Worm (Caenorhabditis elegans) whole organism, young adult: ENCODE results near the gene tbx-9.

Experiments
- ama-1 ChIP-seq, 3 experiments: fragments of 150-350 bp in 1 of 3; sonication (generic microtip) in 2 of 3; optimal IDR thresholded peaks; 2 replicates each; lab custom pipeline; 2014 to 2018; ENCODE audit warnings: missing biosample characterization in 2 of 3, missing genetic modification characterization in 2 of 3, missing genetic modification reagents in 2 of 3
- madf-8 ChIP-seq: fragments of 200-800 bp; sonication (Bioruptor generic); conservative IDR thresholded peaks from 2 replicates; pipeline ENCODE4 v1.3.6; 2022; ENCODE audit warnings: missing genetic modification reagents, missing genetic modification characterization, missing compliant biosample characterization
- mel-28 ChIP-seq: sonication (generic microtip); optimal IDR thresholded peaks from 2 replicates; lab custom pipeline; 2016; ENCODE audit warnings: borderline replicate concordance, mild to moderate bottlenecking, missing genetic modification characterization, missing compliant biosample characterization
- pha-4 ChIP-seq: fragments of 150-350 bp; sonication (generic microtip); optimal IDR thresholded peaks from 2 replicates; lab custom pipeline; 2014; ENCODE audit warnings: missing biosample characterization, missing genetic modification reagents, missing genetic modification characterization

DNA sequence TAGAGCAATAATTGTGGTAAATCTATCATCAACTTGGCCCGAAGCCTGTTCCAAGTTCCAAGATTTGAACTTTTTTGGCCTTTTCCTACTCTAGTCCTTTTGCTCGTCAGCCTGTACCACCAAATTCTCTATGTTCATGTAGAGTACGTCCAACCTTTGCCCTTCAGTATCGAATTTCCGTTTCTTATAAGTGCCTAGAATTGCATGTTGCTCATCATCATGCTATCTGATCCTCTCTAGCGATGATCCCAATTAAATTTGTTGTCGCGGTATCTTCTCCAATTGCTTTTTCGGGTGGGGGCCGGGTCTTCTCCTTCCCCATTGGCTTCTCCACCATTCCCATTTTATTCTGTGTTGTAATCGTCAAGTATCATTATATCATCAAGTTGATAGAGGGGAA lies 47.7 kb downstream of the tbx-9 start:
- TF ChIP-seq ama-1 (optimal IDR thresholded peaks at IDR 0.05; lab: Kevin White, UChicago) (no peak), ama-1 (GFP tag; optimal IDR thresholded peaks at IDR 0.05; lab: Kevin White, UChicago) (no peak), mel-28 (tag; lab: Kevin White, UChicago) (no peak), pha-4 (tag; lab: Kevin White, UChicago) (no peak), madf-8 (GFP tag; lab: Robert Waterston, UW) (no peak)
